Worm (Caenorhabditis elegans): ENCODE measurements around the gene C48B4.10.

Gene C48B4.10

ce11 chrIII:9544820-9545219 lies 19.5 kb downstream of the C48B4.10 start, which contains the start of gene ZK1098.12:
Gene ZK1098.12 (plus strand): TSS chrIII:9545120.
- TF ChIP-seq pes-1 (GFP tag; IDR thresholded peaks at IDR 0.05) (no peak), tra-4 (tag; optimal IDR thresholded peaks at IDR 0.05) (no peak), flt-1 (GFP tag; IDR thresholded peaks at IDR 0.05) (no peak), sea-1 (GFP tag; conservative IDR thresholded peaks at IDR 0.05) (no peak), hmbx-1 (tag; optimal IDR thresholded peaks at IDR 0.05) (no peak), ama-1 (optimal IDR thresholded peaks at IDR 0.05) (no peak), tbx-37 (GFP tag; conservative IDR thresholded peaks at IDR 0.05) (no peak), hmg-4 (GFP tag; optimal IDR thresholded peaks at IDR 0.05) (no peak), ceh-13 (GFP tag; optimal IDR thresholded peaks at IDR 0.05) (no peak), F13C5.2 (tag; optimal IDR thresholded peaks at IDR 0.05) (no peak), hnd-1 (tag; optimal IDR thresholded peaks at IDR 0.05) (no peak), aly-1 (tag; optimal IDR thresholded peaks at IDR 0.05) (no peak), ceh-36 (tag; optimal IDR thresholded peaks at IDR 0.05) (no peak), ets-7 (tag; optimal IDR thresholded peaks at IDR 0.05) (no peak)

DNA sequence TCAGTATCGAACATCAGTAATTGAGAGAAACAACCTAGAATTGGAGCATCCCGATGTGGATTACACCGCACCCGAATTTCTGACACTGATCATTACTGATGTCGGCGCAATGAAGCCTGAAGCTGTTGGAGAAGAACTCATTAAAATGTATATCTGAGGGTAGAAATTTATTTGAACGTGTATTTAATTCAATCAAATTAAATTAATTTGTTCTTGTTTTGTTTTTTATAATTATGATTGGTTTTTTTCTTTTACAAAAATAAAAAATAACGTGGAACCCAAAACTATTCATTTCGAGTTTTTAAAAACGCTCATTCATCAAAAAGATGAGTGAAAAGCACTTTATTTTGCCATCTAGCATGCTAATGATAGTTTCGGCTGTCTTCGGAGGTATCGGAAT lies 20.2 kb downstream of the C48B4.10 start, which contains the start of gene ZK1098.9:
Gene ZK1098.9, plus strand, starts transcription at position 301 of the 400 bp plus-strand sequence.
- TF ChIP-seq ceh-36 (tag; optimal IDR thresholded peaks at IDR 0.05) (no peak), hmbx-1 (tag; optimal IDR thresholded peaks at IDR 0.05) (no peak), flt-1 (GFP tag; IDR thresholded peaks at IDR 0.05) (no peak), ceh-13 (GFP tag; optimal IDR thresholded peaks at IDR 0.05) (no peak), ets-7 (tag; optimal IDR thresholded peaks at IDR 0.05) (no peak), F13C5.2 (tag; optimal IDR thresholded peaks at IDR 0.05) (no peak), hmg-4 (GFP tag; optimal IDR thresholded peaks at IDR 0.05) (no peak), pes-1 (GFP tag; IDR thresholded peaks at IDR 0.05) (no peak), aly-1 (tag; optimal IDR thresholded peaks at IDR 0.05) (no peak), tbx-37 (GFP tag; conservative IDR thresholded peaks at IDR 0.05) (no peak), tbx-11 (GFP tag; IDR thresholded peaks at IDR 0.05) (no peak), scrt-1 (GFP tag; IDR thresholded peaks at IDR 0.05) (no peak), ama-1 (optimal IDR thresholded peaks at IDR 0.05) (no peak), tra-4 (tag; optimal IDR thresholded peaks at IDR 0.05) (no peak), hnd-1 (tag; optimal IDR thresholded peaks at IDR 0.05) (no peak)

- TF ChIP-seq ceh-36 (tag; optimal IDR thresholded peaks at IDR 0.05) = no peak
- TF ChIP-seq sea-1 (GFP tag; conservative IDR thresholded peaks at IDR 0.05) = no peak
- no peak for TF ChIP-seq hmg-4 (GFP tag; optimal IDR thresholded peaks at IDR 0.05)
- TF ChIP-seq ama-1 (optimal IDR thresholded peaks at IDR 0.05) = no peak
- TF ChIP-seq ets-7 (tag; optimal IDR thresholded peaks at IDR 0.05) = no peak
- TF ChIP-seq ceh-13 (GFP tag; optimal IDR thresholded peaks at IDR 0.05) = no peak
- TF ChIP-seq tbx-37 (GFP tag; conservative IDR thresholded peaks at IDR 0.05) = no peak
- no peak for TF ChIP-seq hnd-1 (tag; optimal IDR thresholded peaks at IDR 0.05)
- TF ChIP-seq tbx-11 (GFP tag; IDR thresholded peaks at IDR 0.05) = no peak
- no peak for TF ChIP-seq pes-1 (GFP tag; IDR thresholded peaks at IDR 0.05)
- no peak for TF ChIP-seq flt-1 (GFP tag; IDR thresholded peaks at IDR 0.05)
- no peak for TF ChIP-seq hmbx-1 (tag; optimal IDR thresholded peaks at IDR 0.05)
- no peak for TF ChIP-seq B0310.2 (tag; optimal IDR thresholded peaks at IDR 0.05)
- no peak for TF ChIP-seq F13C5.2 (tag; optimal IDR thresholded peaks at IDR 0.05)
- TF ChIP-seq aly-1 (tag; optimal IDR thresholded peaks at IDR 0.05) = no peak
- no peak for TF ChIP-seq tra-4 (tag; optimal IDR thresholded peaks at IDR 0.05)
- TF ChIP-seq scrt-1 (GFP tag; IDR thresholded peaks at IDR 0.05) = no peak
These were observed 21.5 kb downstream of the C48B4.10 start, which contains the start of gene eif-2Balpha for ce11 chrIII:9542816-9543215. Gene eif-2Balpha (plus strand): TSS chrIII:9543119.

ce11 chrIII:9542280-9542679 lies 22.0 kb downstream of the C48B4.10 start, which contains the start of gene mut-7:
Gene mut-7 (minus strand): TSS chrIII:9542380.
- TF ChIP-seq scrt-1 (GFP tag; IDR thresholded peaks at IDR 0.05) = no peak
- no peak for TF ChIP-seq ceh-13 (GFP tag; optimal IDR thresholded peaks at IDR 0.05)
- TF ChIP-seq B0310.2 (tag; optimal IDR thresholded peaks at IDR 0.05) = no peak
- TF ChIP-seq tra-4 (tag; optimal IDR thresholded peaks at IDR 0.05) = no peak
- no peak for TF ChIP-seq ets-7 (tag; optimal IDR thresholded peaks at IDR 0.05)
- no peak for TF ChIP-seq hnd-1 (tag; optimal IDR thresholded peaks at IDR 0.05)
- no peak for TF ChIP-seq aly-1 (tag; optimal IDR thresholded peaks at IDR 0.05)
- TF ChIP-seq tbx-37 (GFP tag; conservative IDR thresholded peaks at IDR 0.05) = no peak
- no peak for TF ChIP-seq tbx-11 (GFP tag; IDR thresholded peaks at IDR 0.05)
- TF ChIP-seq hmg-4 (GFP tag; optimal IDR thresholded peaks at IDR 0.05) = no peak
- no peak for TF ChIP-seq hmbx-1 (tag; optimal IDR thresholded peaks at IDR 0.05)
- no peak for TF ChIP-seq sea-1 (GFP tag; conservative IDR thresholded peaks at IDR 0.05)
- no peak for TF ChIP-seq ama-1 (optimal IDR thresholded peaks at IDR 0.05)
- TF ChIP-seq F13C5.2 (tag; optimal IDR thresholded peaks at IDR 0.05) = no peak
- TF ChIP-seq pes-1 (GFP tag; IDR thresholded peaks at IDR 0.05) = no peak
- TF ChIP-seq flt-1 (GFP tag; IDR thresholded peaks at IDR 0.05) = no peak
- no peak for TF ChIP-seq ceh-36 (tag; optimal IDR thresholded peaks at IDR 0.05)

DNA sequence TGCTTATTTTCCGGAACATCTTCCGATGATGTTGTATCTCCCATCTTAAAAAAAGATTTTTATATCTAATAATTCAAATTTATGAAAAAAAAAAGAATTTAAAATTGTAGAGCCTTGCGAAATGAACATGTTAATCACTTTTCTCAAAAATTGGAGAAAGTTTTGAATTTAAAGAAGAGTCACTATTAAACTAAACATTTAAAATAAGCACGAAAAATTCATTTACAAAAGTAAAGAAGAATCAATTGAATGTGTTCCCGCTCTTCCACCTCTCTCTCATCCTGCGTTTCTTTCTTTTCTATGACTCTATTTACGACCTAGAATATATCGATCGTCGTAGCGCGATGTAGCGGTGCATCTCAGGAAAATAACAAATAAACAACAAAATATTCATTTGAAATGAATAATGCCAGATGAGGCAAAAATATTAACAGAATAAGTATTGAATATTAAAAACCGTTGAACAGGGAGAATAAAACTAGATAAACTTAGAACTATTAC lies 25.6 kb downstream of the C48B4.10 start, which contains the start of gene ZK1098.3:
Gene ZK1098.3, minus strand, starts transcription at position 51 of the 501 bp plus-strand sequence.
- TF ChIP-seq hnd-1 (tag; optimal IDR thresholded peaks at IDR 0.05) (no peak), scrt-1 (GFP tag; IDR thresholded peaks at IDR 0.05) (no peak), tra-4 (tag; optimal IDR thresholded peaks at IDR 0.05) (no peak), sea-1 (GFP tag; conservative IDR thresholded peaks at IDR 0.05) (no peak), pes-1 (GFP tag; IDR thresholded peaks at IDR 0.05) (no peak), ama-1 (optimal IDR thresholded peaks at IDR 0.05) (no peak), B0310.2 (tag; optimal IDR thresholded peaks at IDR 0.05) (no peak), F13C5.2 (tag; optimal IDR thresholded peaks at IDR 0.05) (no peak), ets-7 (tag; optimal IDR thresholded peaks at IDR 0.05) (no peak), ceh-13 (GFP tag; optimal IDR thresholded peaks at IDR 0.05) (no peak), hmg-4 (GFP tag; optimal IDR thresholded peaks at IDR 0.05) (no peak), tbx-11 (GFP tag; IDR thresholded peaks at IDR 0.05) (no peak), tbx-37 (GFP tag; conservative IDR thresholded peaks at IDR 0.05) (no peak), aly-1 (tag; optimal IDR thresholded peaks at IDR 0.05) (no peak), hmbx-1 (tag; optimal IDR thresholded peaks at IDR 0.05) (no peak), ceh-36 (tag; optimal IDR thresholded peaks at IDR 0.05) (no peak), flt-1 (GFP tag; IDR thresholded peaks at IDR 0.05) (no peak)

DNA sequence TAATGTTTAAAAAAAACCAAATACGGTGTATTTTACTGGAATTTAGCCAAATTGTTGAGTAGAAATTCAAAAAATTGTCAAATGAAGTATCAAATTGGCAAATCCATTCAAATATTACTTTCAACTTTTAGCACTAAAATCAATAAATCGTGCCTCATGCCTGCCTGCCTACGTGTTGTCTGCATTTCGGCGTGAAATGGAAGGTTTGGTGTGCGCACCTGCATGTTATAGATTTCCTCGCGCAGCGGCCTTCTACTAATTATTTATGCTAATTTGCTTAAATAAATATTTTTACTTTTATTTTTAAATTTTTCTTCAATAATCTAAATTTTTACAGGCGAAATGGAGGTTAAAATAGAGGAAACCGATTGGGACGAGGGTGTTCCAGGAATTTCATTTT lies 35.5 kb downstream of the C48B4.10 start, which contains the start of gene ZK1098.2:
Gene ZK1098.2, plus strand, starts transcription at position 336 of the 400 bp plus-strand sequence.
- TF ChIP-seq ets-7 (tag; optimal IDR thresholded peaks at IDR 0.05) = no peak
- TF ChIP-seq ama-1 (optimal IDR thresholded peaks at IDR 0.05) = no peak
- TF ChIP-seq tbx-11 (GFP tag; IDR thresholded peaks at IDR 0.05) = no peak

DNA sequence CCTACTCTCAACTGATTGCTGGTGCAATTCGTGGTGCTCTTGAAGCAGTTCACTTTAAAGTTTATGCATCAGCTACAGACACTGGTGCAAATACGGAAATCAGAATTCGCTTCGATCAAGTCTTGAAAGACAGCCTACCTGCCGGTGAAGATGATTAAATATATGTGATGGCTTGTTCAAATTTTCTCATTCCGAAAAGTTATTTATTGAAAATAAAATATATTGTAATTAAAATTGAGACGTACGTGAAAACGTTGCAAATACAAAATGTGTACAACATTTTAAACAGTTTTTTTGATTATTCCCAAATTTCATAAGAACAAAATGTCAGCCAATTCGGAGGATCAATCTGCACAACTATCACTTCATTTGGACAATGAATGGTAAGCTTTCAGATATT lies 37.5 kb downstream of the C48B4.10 start, which contains the start of gene ZK1098.6:
Gene ZK1098.6, plus strand, starts transcription at position 301 of the 400 bp plus-strand sequence.
- TF ChIP-seq ceh-13 (GFP tag; optimal IDR thresholded peaks at IDR 0.05) (no peak), aly-1 (tag; optimal IDR thresholded peaks at IDR 0.05) (no peak), ceh-36 (tag; optimal IDR thresholded peaks at IDR 0.05) (no peak), B0310.2 (tag; optimal IDR thresholded peaks at IDR 0.05) (no peak), tra-4 (tag; optimal IDR thresholded peaks at IDR 0.05) (no peak), pes-1 (GFP tag; IDR thresholded peaks at IDR 0.05) (no peak), ets-7 (tag; optimal IDR thresholded peaks at IDR 0.05) (no peak), tbx-37 (GFP tag; conservative IDR thresholded peaks at IDR 0.05) (no peak)
